Worm (Caenorhabditis elegans) whole organism, L2 larva: Measurements from ENCODE around the gene srd-48.

Source experiments
- F13H6.1 ChIP-seq: sonication (generic microtip); optimal IDR thresholded peaks from 2 replicates; lab custom pipeline; 2016; ENCODE audit warnings: missing genetic modification characterization, missing compliant biosample characterization
- R02D3.7 ChIP-seq: fragments of 150-350 bp; optimal IDR thresholded peaks from 2 replicates; lab custom pipeline; 2014; ENCODE audit warnings: missing biosample characterization, missing genetic modification characterization
- Y55F3AM.14 ChIP-seq: fragments of 200-800 bp; sonication (Bioruptor generic); optimal IDR thresholded peaks from 2 replicates; lab custom pipeline; 2018; ENCODE audit warnings: mild to moderate bottlenecking, missing genetic modification characterization, missing compliant biosample characterization
- alr-1 ChIP-seq: fragments of 150-350 bp; optimal IDR thresholded peaks from 2 replicates; lab custom pipeline; 2014; ENCODE audit warnings: missing biosample characterization, missing genetic modification characterization
- aly-2 ChIP-seq: fragments of 150-350 bp; optimal IDR thresholded peaks from 2 replicates; lab custom pipeline; 2014; ENCODE audit warnings: missing biosample characterization, missing genetic modification characterization
- ama-1 ChIP-seq: fragments of 150-350 bp; optimal IDR thresholded peaks from 2 replicates; lab custom pipeline; 2018; ENCODE audit warnings: inconsistent platforms
- blmp-1 ChIP-seq: sonication (generic microtip); optimal IDR thresholded peaks from 2 replicates; lab custom pipeline; 2017; ENCODE audit warnings: missing genetic modification characterization, mild to moderate bottlenecking, missing compliant biosample characterization, antibody characterized with exemption, moderate library complexity; ENCODE audit not compliant: insufficient read depth
- ceh-16 ChIP-seq: fragments of 150-350 bp; optimal IDR thresholded peaks from 2 replicates; lab custom pipeline; 2014; ENCODE audit warnings: missing biosample characterization, missing genetic modification characterization
- ceh-82 ChIP-seq: fragments of 150-350 bp; optimal IDR thresholded peaks from 2 replicates; lab custom pipeline; 2014; ENCODE audit warnings: missing biosample characterization, missing genetic modification characterization
- crh-2 ChIP-seq: sonication (generic microtip); optimal IDR thresholded peaks from 2 replicates; lab custom pipeline; 2017; ENCODE audit warnings: missing biosample characterization, missing genetic modification characterization
- dmd-4 ChIP-seq: sonication (generic microtip); optimal IDR thresholded peaks from 2 replicates; lab custom pipeline; 2017; ENCODE audit warnings: missing biosample characterization, missing genetic modification characterization
- egl-27 ChIP-seq: sonication (generic microtip); optimal IDR thresholded peaks from 3 replicates; lab custom pipeline; 2017; ENCODE audit warnings: missing biosample characterization, missing genetic modification reagents, missing genetic modification characterization
- elt-1 ChIP-seq: fragments of 150-350 bp; optimal IDR thresholded peaks from 2 replicates; lab custom pipeline; 2014; ENCODE audit warnings: missing biosample characterization, missing genetic modification characterization
- elt-3 ChIP-seq: sonication (generic microtip); optimal IDR thresholded peaks from 2 replicates; lab custom pipeline; 2017; ENCODE audit warnings: missing biosample characterization, missing genetic modification characterization
- fos-1 ChIP-seq: fragments of 150-350 bp; optimal IDR thresholded peaks from 2 replicates; lab custom pipeline; 2014; ENCODE audit warnings: missing biosample characterization, missing genetic modification characterization
- gmeb-1 ChIP-seq: fragments of 150-350 bp; optimal IDR thresholded peaks from 2 replicates; lab custom pipeline; 2014; ENCODE audit warnings: missing biosample characterization, missing genetic modification characterization
- lin-11 ChIP-seq: fragments of 150-350 bp; sonication (generic microtip); optimal IDR thresholded peaks from 2 replicates; lab custom pipeline; 2014; ENCODE audit warnings: missing biosample characterization, missing genetic modification characterization, inconsistent platforms, mixed read lengths
- lin-13 ChIP-seq: fragments of 150-350 bp; optimal IDR thresholded peaks from 2 replicates; lab custom pipeline; 2014; ENCODE audit warnings: missing biosample characterization, missing genetic modification reagents, missing genetic modification characterization
- lin-39 ChIP-seq: fragments of 150-350 bp; optimal IDR thresholded peaks from 2 replicates; lab custom pipeline; 2014; ENCODE audit warnings: missing biosample characterization, missing genetic modification reagents, missing genetic modification characterization
- lsy-2 ChIP-seq, 2 experiments: fragments of 150-350 bp in 1 of 2; sonication (generic microtip) in 1 of 2; optimal IDR thresholded peaks; 2 replicates each; lab custom pipeline; 2014 to 2017; ENCODE audit warnings: missing biosample characterization in 2 of 2, missing genetic modification characterization in 2 of 2
- mab-5 ChIP-seq: fragments of 150-350 bp; optimal IDR thresholded peaks from 2 replicates; lab custom pipeline; 2014; ENCODE audit warnings: missing biosample characterization, missing genetic modification characterization
- mbf-1 ChIP-seq: sonication (generic microtip); optimal IDR thresholded peaks from 2 replicates; lab custom pipeline; 2017; ENCODE audit warnings: missing biosample characterization, missing genetic modification characterization
- mdl-1 ChIP-seq, 2 experiments: fragments of 150-350 bp in 1 of 2; sonication (generic microtip) in 1 of 2; optimal IDR thresholded peaks; 2 replicates each; lab custom pipeline; 2017; ENCODE audit warnings: missing biosample characterization in 2 of 2, missing genetic modification characterization in 2 of 2
- nhr-10 ChIP-seq: sonication (generic microtip); optimal IDR thresholded peaks from 2 replicates; lab custom pipeline; 2017; ENCODE audit warnings: missing biosample characterization, missing genetic modification characterization
- nhr-12 ChIP-seq: fragments of 150-350 bp; optimal IDR thresholded peaks from 2 replicates; lab custom pipeline; 2014; ENCODE audit warnings: missing biosample characterization, missing genetic modification characterization
- nhr-129 ChIP-seq: fragments of 150-350 bp; optimal IDR thresholded peaks from 2 replicates; lab custom pipeline; 2014; ENCODE audit warnings: missing biosample characterization, missing genetic modification characterization
- nhr-21 ChIP-seq: fragments of 150-350 bp; optimal IDR thresholded peaks from 2 replicates; lab custom pipeline; 2014; ENCODE audit warnings: missing biosample characterization, missing genetic modification characterization
- nhr-23 ChIP-seq: fragments of 150-350 bp; optimal IDR thresholded peaks from 2 replicates; lab custom pipeline; 2014; ENCODE audit warnings: missing biosample characterization, missing genetic modification reagents, missing genetic modification characterization
- nhr-237 ChIP-seq: fragments of 150-350 bp; optimal IDR thresholded peaks from 2 replicates; lab custom pipeline; 2014; ENCODE audit warnings: missing biosample characterization, missing genetic modification characterization
- nhr-25 ChIP-seq: fragments of 150-350 bp; sonication (generic microtip); optimal IDR thresholded peaks from 3 replicates; lab custom pipeline; 2014; ENCODE audit warnings: missing biosample characterization, missing genetic modification characterization
- nhr-6 ChIP-seq: fragments of 150-350 bp; optimal IDR thresholded peaks from 2 replicates; lab custom pipeline; 2014; ENCODE audit warnings: missing biosample characterization, missing genetic modification characterization
- nhr-77 ChIP-seq: fragments of 150-350 bp; optimal IDR thresholded peaks from 2 replicates; lab custom pipeline; 2014; ENCODE audit warnings: missing biosample characterization, missing genetic modification characterization
- peb-1 ChIP-seq: fragments of 150-350 bp; optimal IDR thresholded peaks from 2 replicates; lab custom pipeline; 2014; ENCODE audit warnings: missing biosample characterization, missing genetic modification characterization
- sem-4 ChIP-seq: fragments of 150-350 bp; optimal IDR thresholded peaks from 2 replicates; lab custom pipeline; 2014; ENCODE audit warnings: missing biosample characterization, missing genetic modification reagents, missing genetic modification characterization
- skn-1 ChIP-seq: sonication (generic microtip); optimal IDR thresholded peaks from 2 replicates; lab custom pipeline; 2017; ENCODE audit warnings: missing biosample characterization, missing genetic modification characterization
- sma-9 ChIP-seq, 2 experiments: fragments of 150-350 bp in 1 of 2; sonication (generic microtip) in 1 of 2; optimal IDR thresholded peaks; 2 replicates each; lab custom pipeline; 2014 to 2016; ENCODE audit warnings: missing genetic modification characterization in 2 of 2, mild to moderate bottlenecking in 1 of 2, missing biosample characterization in 1 of 2, missing compliant biosample characterization in 1 of 2, missing genetic modification reagents in 1 of 2, moderate library complexity in 1 of 2
- snpc-4 ChIP-seq: fragments of 150-350 bp; optimal IDR thresholded peaks from 2 replicates; lab custom pipeline; 2014; ENCODE audit warnings: missing biosample characterization, missing genetic modification characterization
- unc-39 ChIP-seq: fragments of 150-350 bp; optimal IDR thresholded peaks from 2 replicates; lab custom pipeline; 2014; ENCODE audit warnings: missing biosample characterization, missing genetic modification characterization
- unc-55 ChIP-seq: fragments of 150-350 bp; sonication (generic microtip); optimal IDR thresholded peaks from 3 replicates; lab custom pipeline; 2014; ENCODE audit warnings: missing biosample characterization, missing genetic modification reagents, missing genetic modification characterization
- unc-62 ChIP-seq: fragments of 150-350 bp; optimal IDR thresholded peaks from 2 replicates; lab custom pipeline; 2014; ENCODE audit warnings: missing biosample characterization, missing genetic modification reagents, missing genetic modification characterization
- zag-1 ChIP-seq: fragments of 150-350 bp; optimal IDR thresholded peaks from 2 replicates; lab custom pipeline; 2014; ENCODE audit warnings: missing biosample characterization, missing genetic modification characterization
- ztf-1 ChIP-seq: fragments of 200-800 bp; sonication (Bioruptor generic); conservative IDR thresholded peaks from 2 replicates; pipeline ENCODE4 v1.3.6; 2022; ENCODE audit warnings: missing genetic modification characterization, missing compliant biosample characterization
- ztf-11 ChIP-seq: sonication (generic microtip); optimal IDR thresholded peaks from 2 replicates; lab custom pipeline; 2017; ENCODE audit warnings: missing biosample characterization, missing genetic modification characterization

srd-48 gene

DNA sequence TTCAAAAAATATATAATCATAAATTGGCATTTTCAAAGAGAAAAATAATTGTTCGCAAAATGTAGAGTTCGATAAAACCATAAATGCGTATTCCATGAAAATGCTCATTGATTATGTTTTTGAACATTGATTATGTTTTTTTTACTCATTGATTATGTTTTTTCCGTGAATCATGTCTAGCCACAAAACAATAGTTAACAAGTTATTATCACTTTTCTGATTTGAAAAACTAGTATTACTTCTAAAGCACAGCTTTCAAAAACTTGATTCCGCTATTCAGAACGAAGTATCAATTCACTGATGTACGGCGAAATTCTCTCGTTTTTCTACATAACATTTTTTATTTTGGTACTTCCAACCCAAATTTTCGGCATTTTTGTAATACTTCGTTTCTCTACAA lies at the start of gene srd-48:
TSS of gene srd-48 (plus strand) at position 301 of the 400 bp plus-strand sequence.
- TF ChIP-seq nhr-10 (no peak), nhr-6 (tag; lab: Kevin White, UChicago) (no peak), elt-1 (tag; lab: Kevin White, UChicago) (no peak), ztf-1 (GFP tag; lab: Robert Waterston, UW) (no peak), alr-1 (tag; lab: Kevin White, UChicago) (no peak), sem-4 (tag; lab: Kevin White, UChicago) (no peak), aly-2 (tag; lab: Kevin White, UChicago) (no peak), ama-1 (no peak), lin-11 (tag; lab: Kevin White, UChicago) (no peak), unc-39 (no peak), nhr-23 (no peak), unc-62 (GFP tag; lab: Kevin White, UChicago) (no peak), nhr-129 (tag; lab: Kevin White, UChicago) (no peak), nhr-237 (tag; lab: Kevin White, UChicago) (no peak), crh-2 (no peak), zag-1 (tag; lab: Kevin White, UChicago) (no peak), gmeb-1 (tag; lab: Kevin White, UChicago) (no peak), nhr-21 (no peak)

DNA sequence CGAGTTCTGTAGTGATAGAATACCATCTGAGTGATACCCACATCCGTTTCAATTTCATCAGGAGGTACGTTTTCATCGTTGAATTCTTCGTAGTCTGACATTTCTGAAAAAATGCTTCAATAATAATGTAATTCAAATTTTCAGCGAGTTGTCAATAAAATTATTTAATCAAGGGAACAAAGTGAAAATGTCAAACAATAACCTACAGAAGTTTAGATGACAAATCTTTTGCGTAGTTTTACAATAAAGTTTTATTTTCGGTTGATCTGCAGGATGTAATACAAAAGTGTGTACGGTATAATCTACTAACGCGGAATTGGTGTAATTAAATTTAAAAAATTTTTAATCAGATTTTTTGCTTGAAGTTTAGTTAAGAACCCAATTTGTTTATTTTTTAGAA lies 47.7 kb upstream of the srd-48 start, which contains the start of gene C04B4.5:
TSS of gene C04B4.5 (minus strand) at position 101 of the 400 bp plus-strand sequence.
- TF ChIP-seq elt-3 (tag; lab: Kevin White, UChicago) (no peak), lsy-2 (tag; optimal IDR thresholded peaks at IDR 0.05; lab: Kevin White, UChicago) (no peak), nhr-129 (tag; lab: Kevin White, UChicago) (no peak), ceh-82 (tag; lab: Kevin White, UChicago) (no peak), nhr-10 (no peak), blmp-1 (tag; lab: Kevin White, UChicago) (no peak), ceh-16 (tag; lab: Kevin White, UChicago) (no peak), Y55F3AM.14 (GFP tag; lab: Kevin White, UChicago) (no peak), nhr-21 (no peak), mbf-1 (no peak), lin-39 (tag; lab: Kevin White, UChicago) (no peak), gmeb-1 (tag; lab: Kevin White, UChicago) (no peak), zag-1 (tag; lab: Kevin White, UChicago) (no peak), R02D3.7 (tag; lab: Kevin White, UChicago) (no peak), ama-1 (no peak), sma-9 (GFP tag; optimal IDR thresholded peaks at IDR 0.05; lab: Kevin White, UChicago) (no peak), sma-9 (tag; optimal IDR thresholded peaks at IDR 0.05; lab: Kevin White, UChicago) (no peak), mdl-1 (tag; optimal IDR thresholded peaks at IDR 0.05; lab: Kevin White, UChicago) (no peak), nhr-12 (no peak), nhr-77 (tag; lab: Kevin White, UChicago) (no peak)
- TF ChIP-seq, all 48 proteins: peak for 0

DNA sequence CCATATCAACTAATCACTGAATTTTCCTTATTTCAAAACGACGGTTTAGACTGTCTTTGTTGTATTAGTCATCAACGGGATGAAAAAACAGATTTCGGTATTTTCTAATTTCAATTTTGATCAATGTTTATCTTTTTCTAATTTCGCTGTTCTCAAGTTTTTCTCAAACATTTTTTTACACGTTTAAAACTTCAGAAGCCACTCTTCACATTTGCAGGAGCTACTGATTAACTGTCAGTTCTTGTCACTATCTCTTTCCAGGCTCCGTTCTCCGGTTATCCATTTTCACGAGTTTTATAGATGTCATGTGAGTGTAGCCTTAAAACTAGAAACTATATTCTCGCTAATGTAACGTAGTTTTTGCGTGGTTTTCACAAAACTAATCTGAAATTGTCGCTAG lies 45.4 kb upstream of the srd-48 start, which contains the start of gene C04B4.4:
TSS of gene C04B4.4 (plus strand) at position 301 of the 400 bp plus-strand sequence.
- TF ChIP-seq gmeb-1 (tag; lab: Kevin White, UChicago): no peak
- TF ChIP-seq unc-62 (GFP tag; lab: Kevin White, UChicago): no peak
- no peak for TF ChIP-seq ztf-11 (tag; lab: Kevin White, UChicago)
- no peak for TF ChIP-seq nhr-21
- no peak for TF ChIP-seq ceh-16 (tag; lab: Kevin White, UChicago)
- no peak for TF ChIP-seq lin-39 (tag; lab: Kevin White, UChicago)
- TF ChIP-seq nhr-77 (tag; lab: Kevin White, UChicago): no peak
- TF ChIP-seq peb-1: no peak
- TF ChIP-seq nhr-129 (tag; lab: Kevin White, UChicago): no peak
- no peak for TF ChIP-seq nhr-6 (tag; lab: Kevin White, UChicago)
- TF ChIP-seq lsy-2 (tag; optimal IDR thresholded peaks at IDR 0.05; lab: Kevin White, UChicago): no peak
- no peak for TF ChIP-seq F13H6.1
- no peak for TF ChIP-seq nhr-25 (tag; lab: Kevin White, UChicago)
- no peak for TF ChIP-seq mab-5 (tag; lab: Kevin White, UChicago)
- TF ChIP-seq, all 48 proteins: peak for 0

DNA sequence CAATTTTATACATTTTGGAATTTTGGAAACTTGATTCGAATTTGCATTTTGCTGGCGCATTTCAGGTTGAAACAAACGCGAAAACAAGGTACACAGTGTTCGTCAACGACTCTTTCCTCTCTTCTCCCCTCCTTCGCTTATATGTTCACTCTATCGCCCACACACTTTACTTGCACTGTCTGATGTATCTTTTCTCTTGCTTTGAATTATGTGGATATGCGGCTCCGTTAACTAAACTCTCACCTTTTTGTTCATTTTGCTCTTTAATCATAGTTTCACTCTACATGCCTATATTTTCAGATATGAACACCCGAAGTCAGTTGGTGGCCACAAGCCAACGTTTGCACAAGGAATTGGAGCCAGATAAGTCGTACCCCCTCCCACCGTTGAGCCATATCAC lies 41.6 kb upstream of the srd-48 start, which contains the start of gene W06D11.1:
TSS of gene W06D11.1 (plus strand) at position 301 of the 400 bp plus-strand sequence.
- TF ChIP-seq lin-13 (GFP tag; lab: Kevin White, UChicago) (no peak), unc-62 (GFP tag; lab: Kevin White, UChicago) (no peak), gmeb-1 (tag; lab: Kevin White, UChicago) (no peak), unc-55 (GFP tag; lab: Kevin White, UChicago) (no peak), peb-1 (no peak), nhr-23 (no peak), skn-1 (tag; lab: Kevin White, UChicago) (no peak), sma-9 (GFP tag; optimal IDR thresholded peaks at IDR 0.05; lab: Kevin White, UChicago) (no peak), sma-9 (tag; optimal IDR thresholded peaks at IDR 0.05; lab: Kevin White, UChicago) (no peak), nhr-129 (tag; lab: Kevin White, UChicago) (no peak), egl-27 (no peak), dmd-4 (tag; lab: Kevin White, UChicago) (no peak), blmp-1 (tag; lab: Kevin White, UChicago) (no peak), fos-1 (no peak), nhr-21 (no peak), crh-2 (no peak), snpc-4 (tag; lab: Kevin White, UChicago) (no peak)
